Worm (Caenorhabditis elegans): ENCODE data around the gene pak-2.

ce11 chrV:11048678-11049077 lies 9.4 kb upstream of the pak-2 start, which contains the start of gene srh-74:
- TF ChIP-seq lsy-2 (tag; optimal IDR thresholded peaks at IDR 0.05), result no peak
- no peak for TF ChIP-seq hlh-1 (tag; optimal IDR thresholded peaks at IDR 0.05)
- no peak for TF ChIP-seq nhr-237 (tag; optimal IDR thresholded peaks at IDR 0.05)
- TF ChIP-seq ztf-11 (tag; optimal IDR thresholded peaks at IDR 0.05), result no peak
- TF ChIP-seq bed-3 (GFP tag; optimal IDR thresholded peaks at IDR 0.05), result no peak
- no peak for TF ChIP-seq unc-62 (GFP tag; optimal IDR thresholded peaks at IDR 0.05)
- no peak for TF ChIP-seq elt-3 (tag; optimal IDR thresholded peaks at IDR 0.05)
- TF ChIP-seq sptf-1 (tag; optimal IDR thresholded peaks at IDR 0.05), result no peak
- TF ChIP-seq flh-1 (GFP tag; optimal IDR thresholded peaks at IDR 0.05), result no peak

Measured in whole organism, mixed stage, embryonic.